Worm (Caenorhabditis elegans): Measurements from ENCODE around the gene fbxa-141.
A peak's percentile ranks its signal among the peaks of the same experiment; 100 is the strongest.

Gene fbxa-141

ce11 chrX:14480248-14480647, 32.5 kb downstream of the fbxa-141 start, which contains the start of gene gfi-3:
TSS of gene gfi-3 (plus strand) at chrX:14480572.
- TF ChIP-seq ztf-23 (GFP tag; IDR thresholded peaks at IDR 0.05) = peak; percentile 81
- TF ChIP-seq T22C8.4 (GFP tag; IDR thresholded peaks at IDR 0.05) = peak; percentile 13; the same call in 1 of the 2 replicates
- TF ChIP-seq med-1 (GFP tag; optimal IDR thresholded peaks at IDR 0.05; ENCODE audit: insufficient read depth) = peak; percentile 40
- TF ChIP-seq cog-1 (tag; optimal IDR thresholded peaks at IDR 0.05) = no peak
- no peak for TF ChIP-seq ztf-29 (GFP tag; IDR thresholded peaks at IDR 0.05)
- no peak for TF ChIP-seq tab-1 (GFP tag; IDR thresholded peaks at IDR 0.05)
- TF ChIP-seq flt-1 (GFP tag; IDR thresholded peaks at IDR 0.05) = no peak; the same call in 1 of the 2 replicates

ce11 chrX:14478743-14479428, 33.8 kb downstream of the fbxa-141 start, which contains the start of gene M163.11:
TSS of gene M163.11 (plus strand) at chrX:14479378.
- TF ChIP-seq T22C8.4 (GFP tag; IDR thresholded peaks at IDR 0.05) = no peak
- TF ChIP-seq ztf-23 (GFP tag; IDR thresholded peaks at IDR 0.05) = 0 out of 2 replicates have a peak, but pooled peaks have one; percentile 46

ce11 chrX:14478193-14478592, 34.5 kb downstream of the fbxa-141 start:
- no peak for TF ChIP-seq ztf-29 (GFP tag; IDR thresholded peaks at IDR 0.05)

- TF ChIP-seq ztf-29 (GFP tag; IDR thresholded peaks at IDR 0.05) (no peak), med-1 (GFP tag; optimal IDR thresholded peaks at IDR 0.05; ENCODE audit: insufficient read depth) (no peak), flt-1 (GFP tag; IDR thresholded peaks at IDR 0.05) (no peak), ztf-23 (GFP tag; IDR thresholded peaks at IDR 0.05) (no peak), tab-1 (GFP tag; IDR thresholded peaks at IDR 0.05) (no peak), cog-1 (tag; optimal IDR thresholded peaks at IDR 0.05) (no peak), T22C8.4 (GFP tag; IDR thresholded peaks at IDR 0.05) (no peak), ref-1 (GFP tag; conservative IDR thresholded peaks at IDR 0.05) (no peak), klf-2 (GFP tag; conservative IDR thresholded peaks at IDR 0.05) (no peak)
Observed at ce11 chrX:14477338-14477737, 35.4 kb downstream of the fbxa-141 start.

ce11 chrX:14476625-14477257, 36.0 kb downstream of the fbxa-141 start:
- no peak for TF ChIP-seq cog-1 (tag; optimal IDR thresholded peaks at IDR 0.05)
- no peak for TF ChIP-seq T22C8.4 (GFP tag; IDR thresholded peaks at IDR 0.05)
- TF ChIP-seq ref-1 (GFP tag; conservative IDR thresholded peaks at IDR 0.05) = no peak
- TF ChIP-seq flt-1 (GFP tag; IDR thresholded peaks at IDR 0.05) = no peak
- TF ChIP-seq ztf-29 (GFP tag; IDR thresholded peaks at IDR 0.05) = no peak
- TF ChIP-seq ztf-23 (GFP tag; IDR thresholded peaks at IDR 0.05) = no peak
- no peak for TF ChIP-seq klf-2 (GFP tag; conservative IDR thresholded peaks at IDR 0.05)
- TF ChIP-seq med-1 (GFP tag; optimal IDR thresholded peaks at IDR 0.05; ENCODE audit: insufficient read depth) = no peak
- TF ChIP-seq tab-1 (GFP tag; IDR thresholded peaks at IDR 0.05) = no peak

- TF ChIP-seq med-1 (GFP tag; optimal IDR thresholded peaks at IDR 0.05; ENCODE audit: insufficient read depth) (no peak), ztf-29 (GFP tag; IDR thresholded peaks at IDR 0.05) (no peak), tab-1 (GFP tag; IDR thresholded peaks at IDR 0.05) (no peak), cog-1 (tag; optimal IDR thresholded peaks at IDR 0.05) (no peak), klf-2 (GFP tag; conservative IDR thresholded peaks at IDR 0.05) (no peak), T22C8.4 (GFP tag; IDR thresholded peaks at IDR 0.05) (no peak), ref-1 (GFP tag; conservative IDR thresholded peaks at IDR 0.05) (no peak), ztf-23 (GFP tag; IDR thresholded peaks at IDR 0.05) (no peak), flt-1 (GFP tag; IDR thresholded peaks at IDR 0.05) (no peak)
Observed at ce11 chrX:14473740-14474139, 39.0 kb downstream of the fbxa-141 start, which contains the start of gene M163.5. TSS of gene M163.5 (plus strand) at chrX:14474040.

ce11 chrX:14470687-14471086, 42.0 kb downstream of the fbxa-141 start, which contains the start of gene M163.10:
TSS of gene M163.10 (plus strand) at chrX:14470987.
- TF ChIP-seq cog-1 (tag; optimal IDR thresholded peaks at IDR 0.05) (no peak), ztf-23 (GFP tag; IDR thresholded peaks at IDR 0.05) (no peak), tab-1 (GFP tag; IDR thresholded peaks at IDR 0.05) (no peak), T22C8.4 (GFP tag; IDR thresholded peaks at IDR 0.05) (no peak), klf-2 (GFP tag; conservative IDR thresholded peaks at IDR 0.05) (no peak), med-1 (GFP tag; optimal IDR thresholded peaks at IDR 0.05; ENCODE audit: insufficient read depth) (no peak), ztf-29 (GFP tag; IDR thresholded peaks at IDR 0.05) (no peak)

ce11 chrX:14469284-14469683, 43.4 kb downstream of the fbxa-141 start, which contains the start of gene M163.9:
TSS of gene M163.9 (plus strand) at chrX:14469584.
- TF ChIP-seq med-1 (GFP tag; optimal IDR thresholded peaks at IDR 0.05; ENCODE audit: insufficient read depth) = no peak
- TF ChIP-seq flt-1 (GFP tag; IDR thresholded peaks at IDR 0.05) = no peak
- TF ChIP-seq klf-2 (GFP tag; conservative IDR thresholded peaks at IDR 0.05) = no peak
- TF ChIP-seq tab-1 (GFP tag; IDR thresholded peaks at IDR 0.05) = no peak
- no peak for TF ChIP-seq ztf-29 (GFP tag; IDR thresholded peaks at IDR 0.05)
- no peak for TF ChIP-seq T22C8.4 (GFP tag; IDR thresholded peaks at IDR 0.05)
- no peak for TF ChIP-seq cog-1 (tag; optimal IDR thresholded peaks at IDR 0.05)
- TF ChIP-seq ref-1 (GFP tag; conservative IDR thresholded peaks at IDR 0.05) = no peak
- no peak for TF ChIP-seq ztf-23 (GFP tag; IDR thresholded peaks at IDR 0.05)

ce11 chrX:14466532-14466931, 46.2 kb downstream of the fbxa-141 start, which contains the start of gene M163.21:
TSS of gene M163.21 (plus strand) at chrX:14466832.
- TF ChIP-seq klf-2 (GFP tag; conservative IDR thresholded peaks at IDR 0.05) (no peak), flt-1 (GFP tag; IDR thresholded peaks at IDR 0.05) (no peak), cog-1 (tag; optimal IDR thresholded peaks at IDR 0.05) (no peak), ztf-29 (GFP tag; IDR thresholded peaks at IDR 0.05) (no peak)

ce11 chrX:14465593-14465992, 47.1 kb downstream of the fbxa-141 start, which contains the start of gene M163.22:
TSS of gene M163.22 (plus strand) at chrX:14465893.
- TF ChIP-seq tab-1 (GFP tag; IDR thresholded peaks at IDR 0.05) (no peak), ztf-23 (GFP tag; IDR thresholded peaks at IDR 0.05) (no peak), ztf-29 (GFP tag; IDR thresholded peaks at IDR 0.05) (no peak), ref-1 (GFP tag; conservative IDR thresholded peaks at IDR 0.05) (no peak), T22C8.4 (GFP tag; IDR thresholded peaks at IDR 0.05) (no peak), flt-1 (GFP tag; IDR thresholded peaks at IDR 0.05) (no peak), cog-1 (tag; optimal IDR thresholded peaks at IDR 0.05) (no peak), klf-2 (GFP tag; conservative IDR thresholded peaks at IDR 0.05) (no peak), med-1 (GFP tag; optimal IDR thresholded peaks at IDR 0.05; ENCODE audit: insufficient read depth) (no peak)

All from whole organism, midembryonic.